Fruit fly (Drosophila melanogaster): Measurements from ENCODE around the gene CG7300.

CG7300 gene

dm6 chr2L:10676933-10677714 is 20.7 kb downstream of the CG7300 start, which contains the start of gene CG17104 (continued):
- TF ChIP-seq unc-4 (GFP tag; IDR thresholded peaks at IDR 0.05; ENCODE audit: partially characterized antibody): no peak
- TF ChIP-seq ken (GFP tag; IDR thresholded peaks at IDR 0.05): no peak
- 0 out of 2 replicates have a peak, but pooled peaks have one; percentile 18 for TF ChIP-seq esg (GFP tag; conservative IDR thresholded peaks at IDR 0.05)
- peak in 1 of 2 experiments; percentile 51 for TF ChIP-seq Hr51 (GFP tag; optimal IDR thresholded peaks at IDR 0.05)
- TF ChIP-seq CG17802 (tag; optimal IDR thresholded peaks at IDR 0.05): no peak
- TF ChIP-seq Xbp1 (GFP tag; optimal IDR thresholded peaks at IDR 0.05): peak; percentile 17
- no peak for TF ChIP-seq Rx (GFP tag; IDR thresholded peaks at IDR 0.05)
- TF ChIP-seq D19B (GFP tag; optimal IDR thresholded peaks at IDR 0.05): no peak
- no peak for TF ChIP-seq bbx (GFP tag; IDR thresholded peaks at IDR 0.05; ENCODE audit: partially characterized antibody)
- peak; percentile 15; the same call in 1 of the 2 replicates for TF ChIP-seq NFAT (GFP tag; IDR thresholded peaks at IDR 0.05)
- TF ChIP-seq CG30403 (GFP tag; optimal IDR thresholded peaks at IDR 0.05): peak; percentile 51
- peak; percentile 62 for TF ChIP-seq CG2120 (GFP tag; optimal IDR thresholded peaks at IDR 0.05)
- TF ChIP-seq H2.0 (GFP tag; IDR thresholded peaks at IDR 0.05): 0 out of 2 replicates have a peak, but pooled peaks have one; percentile 14
- no peak for TF ChIP-seq CG13775 (GFP tag; optimal IDR thresholded peaks at IDR 0.05)
- no peak for TF ChIP-seq pan (optimal IDR thresholded peaks at IDR 0.05)
- peak in 1 of 2 experiments; percentile 32 for TF ChIP-seq pan (GFP tag; optimal IDR thresholded peaks at IDR 0.05 in 1 of 2, IDR thresholded peaks at IDR 0.05 in 1 of 2)
- no peak for TF ChIP-seq CG18011 (GFP tag; optimal IDR thresholded peaks at IDR 0.05)
- TF ChIP-seq E2f2 (GFP tag; IDR thresholded peaks at IDR 0.05): no peak; the same call in 1 of the 2 replicates
- peak; percentile 16 for TF ChIP-seq Fer3 (tag; optimal IDR thresholded peaks at IDR 0.05)
- no peak for TF ChIP-seq CG3726 (GFP tag; IDR thresholded peaks at IDR 0.05)
- peak; percentile 17 for TF ChIP-seq Asciz (GFP tag; optimal IDR thresholded peaks at IDR 0.05)
- peak; percentile 51 for TF ChIP-seq CG13424 (tag; optimal IDR thresholded peaks at IDR 0.05)
- no peak for TF ChIP-seq CG4820 (GFP tag; optimal IDR thresholded peaks at IDR 0.05)
- TF ChIP-seq unpg (GFP tag; optimal IDR thresholded peaks at IDR 0.05): peak; percentile 48
- no peak for TF ChIP-seq fu2 (GFP tag; optimal IDR thresholded peaks at IDR 0.05)
- peak; percentile 65 for TF ChIP-seq CG15269 (tag; optimal IDR thresholded peaks at IDR 0.05)
- no peak for TF ChIP-seq fd3F (GFP tag; optimal IDR thresholded peaks at IDR 0.05)
- TF ChIP-seq CG31441 (GFP tag; IDR thresholded peaks at IDR 0.05): 0 out of 2 replicates have a peak, but pooled peaks have one; percentile 13
- TF ChIP-seq gem (tag; optimal IDR thresholded peaks at IDR 0.05): peak; percentile 66
- TF ChIP-seq Blimp-1 (GFP tag; optimal IDR thresholded peaks at IDR 0.05): peak; percentile 64
- TF ChIP-seq Trl (optimal IDR thresholded peaks at IDR 0.05): no peak
- peak; percentile 9 for TF ChIP-seq Trl (GFP tag; optimal IDR thresholded peaks at IDR 0.05)
- TF ChIP-seq zfh1 (GFP tag; IDR thresholded peaks at IDR 0.05): no peak
- TF ChIP-seq ATbp (GFP tag; optimal IDR thresholded peaks at IDR 0.05): peak; percentile 26
- TF ChIP-seq CG15514 (GFP tag; optimal IDR thresholded peaks at IDR 0.05): peak; percentile 60
- no peak for TF ChIP-seq CG17361 (GFP tag; IDR thresholded peaks at IDR 0.05)
- TF ChIP-seq cwo (GFP tag; optimal IDR thresholded peaks at IDR 0.05): peak; percentile 7
- peak; percentile 43; the same call in 1 of the 3 replicates for TF ChIP-seq dysf (GFP tag; IDR thresholded peaks at IDR 0.05)
- no peak for TF ChIP-seq tio (GFP tag; optimal IDR thresholded peaks at IDR 0.05)
- peak; percentile 53 for TF ChIP-seq PHDP (tag; optimal IDR thresholded peaks at IDR 0.05)
- peak; percentile 49 for TF ChIP-seq Oli (tag; optimal IDR thresholded peaks at IDR 0.05)
- peak; percentile 33 for TF ChIP-seq CG3281 (GFP tag; optimal IDR thresholded peaks at IDR 0.05)
- no peak for TF ChIP-seq CG11723 (GFP tag; optimal IDR thresholded peaks at IDR 0.05)
- TF ChIP-seq crc (GFP tag; optimal IDR thresholded peaks at IDR 0.05): peak; percentile 35
- TF ChIP-seq tx (GFP tag; optimal IDR thresholded peaks at IDR 0.05): peak; percentile 29
- TF ChIP-seq Aef1 (GFP tag; IDR thresholded peaks at IDR 0.05): peak; percentile 35; the same call in 1 of the 3 replicates
- no peak for TF ChIP-seq klu (GFP tag; IDR thresholded peaks at IDR 0.05)
- 0 out of 3 replicates have a peak, but pooled peaks have one; percentile 14 for TF ChIP-seq ci (GFP tag; IDR thresholded peaks at IDR 0.05)
- TF ChIP-seq br (optimal IDR thresholded peaks at IDR 0.05): no peak
